Worm (Caenorhabditis elegans): ENCODE measurements around the gene H32C10.1.

- TF ChIP-seq snpc-4 (tag; optimal IDR thresholded peaks at IDR 0.05) (no peak), elt-3 (tag; optimal IDR thresholded peaks at IDR 0.05) (no peak), unc-62 (GFP tag; optimal IDR thresholded peaks at IDR 0.05) (no peak), ztf-11 (tag; optimal IDR thresholded peaks at IDR 0.05) (no peak), nhr-237 (tag; optimal IDR thresholded peaks at IDR 0.05) (no peak), ceh-39 (tag; optimal IDR thresholded peaks at IDR 0.05) (no peak), lsy-2 (tag; optimal IDR thresholded peaks at IDR 0.05) (no peak), nhr-28 (tag; optimal IDR thresholded peaks at IDR 0.05) (no peak)
Observed at ce11 chrIV:5944172-5944571, 10.0 kb downstream of the H32C10.1 start.
